Worm (Caenorhabditis elegans): ENCODE data around the gene pigx-1.

Gene pigx-1

DNA sequence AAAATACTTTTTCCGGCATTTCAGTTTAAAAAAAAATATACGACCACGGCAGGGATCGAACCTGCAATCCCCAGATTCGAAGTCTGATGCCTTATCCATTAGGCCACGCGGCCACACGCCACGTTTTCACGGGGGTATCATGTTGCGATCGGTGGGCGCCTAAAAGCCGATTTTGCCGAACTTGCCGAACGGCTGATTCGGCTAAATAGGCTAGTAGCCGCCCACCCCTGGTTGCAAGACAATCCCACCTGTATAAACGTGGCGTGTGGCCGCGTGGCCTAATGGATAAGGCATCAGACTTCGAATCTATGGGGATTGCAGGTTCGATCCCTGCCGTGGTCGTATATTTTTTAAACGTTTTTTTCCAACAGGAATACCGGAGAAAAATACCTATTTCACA, 7.7 kb downstream of the pigx-1 start:
- TF ChIP-seq lin-32 (GFP tag; optimal IDR thresholded peaks at IDR 0.05) (no peak), nhr-28 (tag; optimal IDR thresholded peaks at IDR 0.05) (no peak), ham-2 (GFP tag; optimal IDR thresholded peaks at IDR 0.05) (no peak), hlh-1 (tag; optimal IDR thresholded peaks at IDR 0.05) (no peak), ceh-83 (GFP tag; optimal IDR thresholded peaks at IDR 0.05) (no peak), flh-1 (GFP tag; optimal IDR thresholded peaks at IDR 0.05) (no peak)

DNA sequence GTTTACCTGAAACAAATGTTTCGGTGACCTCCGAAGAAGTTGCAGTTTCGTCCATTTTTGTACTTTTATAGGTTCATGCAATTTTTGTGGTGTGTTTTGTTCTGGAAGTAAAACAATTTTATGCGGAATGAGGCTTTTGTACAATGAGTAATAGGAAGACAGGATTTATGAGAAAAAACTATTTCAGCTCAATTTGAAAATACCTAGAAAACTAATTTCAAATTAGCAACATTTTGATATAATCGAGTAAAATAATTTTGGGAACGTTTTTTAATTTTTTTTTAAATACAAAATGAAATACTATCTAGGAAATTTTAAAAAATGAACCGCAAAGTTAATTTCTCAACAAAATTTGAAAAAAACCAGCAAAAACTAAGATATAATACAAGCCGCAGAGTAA, 8.8 kb downstream of the pigx-1 start, which contains the start of gene rei-2:
TSS of gene rei-2 (minus strand) at position 101 of the 400 bp plus-strand sequence.
- TF ChIP-seq lin-32 (GFP tag; optimal IDR thresholded peaks at IDR 0.05) (no peak), ztf-11 (tag; optimal IDR thresholded peaks at IDR 0.05) (no peak), sptf-1 (tag; optimal IDR thresholded peaks at IDR 0.05) (no peak), elt-3 (tag; optimal IDR thresholded peaks at IDR 0.05) (no peak), ceh-83 (GFP tag; optimal IDR thresholded peaks at IDR 0.05) (no peak), nhr-2 (tag; optimal IDR thresholded peaks at IDR 0.05) (no peak), nhr-237 (tag; optimal IDR thresholded peaks at IDR 0.05) (no peak), blmp-1 (tag; optimal IDR thresholded peaks at IDR 0.05) (no peak), lsy-2 (tag; optimal IDR thresholded peaks at IDR 0.05) (no peak), bed-3 (GFP tag; optimal IDR thresholded peaks at IDR 0.05) (no peak), tbx-8 (GFP tag; optimal IDR thresholded peaks at IDR 0.05) (no peak), unc-62 (GFP tag; optimal IDR thresholded peaks at IDR 0.05) (no peak), nhr-28 (tag; optimal IDR thresholded peaks at IDR 0.05) (no peak), pha-4 (tag; optimal IDR thresholded peaks at IDR 0.05) (no peak), sem-2 (GFP tag; optimal IDR thresholded peaks at IDR 0.05) (no peak), unc-120 (tag; optimal IDR thresholded peaks at IDR 0.05; ENCODE audit: poor library complexity, severe bottlenecking) (no peak), unc-39 (tag; optimal IDR thresholded peaks at IDR 0.05) (no peak)

DNA sequence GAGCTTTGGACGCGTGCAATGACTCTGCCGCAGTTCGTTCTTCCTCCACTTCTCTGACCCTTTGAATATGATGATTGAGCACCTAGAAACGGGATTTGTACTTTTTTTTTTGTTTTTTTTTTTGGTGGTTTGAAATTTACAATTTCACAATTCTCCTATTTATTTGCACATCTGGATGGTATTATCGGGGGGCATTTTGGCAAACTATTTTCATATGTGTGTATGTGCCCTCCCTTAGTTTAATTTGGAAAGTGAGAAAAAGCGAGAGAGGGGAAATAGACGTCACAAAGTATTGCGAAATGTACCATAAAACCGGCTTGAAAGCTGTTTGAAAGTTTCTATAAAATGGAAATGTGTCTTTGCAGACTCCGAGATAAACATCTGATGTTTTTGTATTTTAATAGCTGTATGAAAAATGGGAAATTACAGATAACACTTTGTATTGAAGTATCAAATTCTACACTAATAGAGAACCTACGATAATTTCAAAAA, 10.4 kb downstream of the pigx-1 start:
- TF ChIP-seq hlh-1 (tag; optimal IDR thresholded peaks at IDR 0.05): no peak
- TF ChIP-seq mls-2 (tag; optimal IDR thresholded peaks at IDR 0.05): no peak
- TF ChIP-seq ces-1 (GFP tag; optimal IDR thresholded peaks at IDR 0.05): no peak
- TF ChIP-seq unc-39 (tag; optimal IDR thresholded peaks at IDR 0.05): no peak
- TF ChIP-seq flh-1 (GFP tag; optimal IDR thresholded peaks at IDR 0.05): no peak
- TF ChIP-seq unc-120 (tag; optimal IDR thresholded peaks at IDR 0.05; ENCODE audit: poor library complexity, severe bottlenecking): no peak
- TF ChIP-seq cnd-1 (tag; optimal IDR thresholded peaks at IDR 0.05): no peak

DNA sequence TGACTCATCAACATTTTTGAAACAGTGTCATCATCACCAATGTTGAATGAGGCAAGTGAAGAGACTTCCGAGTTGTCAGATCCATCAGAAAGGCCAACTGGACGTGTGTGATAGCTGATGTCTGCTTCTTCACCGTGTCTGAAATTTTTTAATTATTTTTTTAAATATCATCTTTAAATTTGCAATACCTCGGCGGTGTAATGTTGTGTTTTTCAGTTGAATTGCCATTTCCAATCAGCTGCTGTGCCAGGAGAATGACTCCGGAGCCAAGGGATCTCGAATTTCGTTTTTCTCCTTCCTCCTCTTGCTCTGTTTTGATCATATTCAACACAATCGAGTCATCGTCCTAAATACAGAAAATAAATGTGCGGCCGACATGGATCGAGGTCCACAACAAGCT, 11.8 kb downstream of the pigx-1 start:
- TF ChIP-seq ceh-43 (GFP tag; optimal IDR thresholded peaks at IDR 0.05): no peak
- TF ChIP-seq nhr-2 (tag; optimal IDR thresholded peaks at IDR 0.05): no peak
- TF ChIP-seq ceh-83 (GFP tag; optimal IDR thresholded peaks at IDR 0.05): no peak
- TF ChIP-seq zip-8 (tag; optimal IDR thresholded peaks at IDR 0.05): no peak
- TF ChIP-seq M03D4.4 (tag; optimal IDR thresholded peaks at IDR 0.05): no peak
- no peak for TF ChIP-seq mab-5 (tag; optimal IDR thresholded peaks at IDR 0.05)
- TF ChIP-seq snpc-4 (tag; optimal IDR thresholded peaks at IDR 0.05): no peak
- no peak for TF ChIP-seq lin-13 (tag; optimal IDR thresholded peaks at IDR 0.05)

DNA sequence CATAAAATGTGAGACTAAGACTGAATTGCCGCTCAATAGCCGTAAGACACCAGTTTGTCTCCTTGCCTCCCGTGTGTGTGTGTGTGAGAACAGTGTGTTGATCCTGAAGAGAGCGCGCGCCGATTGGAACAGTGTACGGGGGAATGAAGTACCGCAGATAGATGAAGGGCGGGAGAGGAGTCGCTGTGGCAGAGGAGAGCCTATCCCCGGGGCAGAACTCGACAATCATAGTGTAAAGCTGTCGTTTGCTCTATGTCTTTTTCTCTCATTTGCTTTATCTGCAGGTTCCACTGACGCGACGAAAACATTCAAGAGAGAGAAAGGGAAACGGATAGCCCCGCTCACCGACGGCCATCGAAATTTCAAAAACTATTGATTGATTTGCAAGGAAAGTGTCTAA, 14.9 kb downstream of the pigx-1 start:
- TF ChIP-seq blmp-1 (tag; optimal IDR thresholded peaks at IDR 0.05): no peak
- TF ChIP-seq M03D4.4 (tag; optimal IDR thresholded peaks at IDR 0.05): peak; percentile 45
- TF ChIP-seq unc-120 (tag; optimal IDR thresholded peaks at IDR 0.05; ENCODE audit: poor library complexity, severe bottlenecking): peak; percentile 95
- no peak for TF ChIP-seq tbx-8 (GFP tag; optimal IDR thresholded peaks at IDR 0.05)
- TF ChIP-seq mep-1 (tag; optimal IDR thresholded peaks at IDR 0.05): peak; percentile 24
- TF ChIP-seq hlh-1 (tag; optimal IDR thresholded peaks at IDR 0.05): peak; percentile 37
- no peak for TF ChIP-seq ceh-83 (GFP tag; optimal IDR thresholded peaks at IDR 0.05)
- peak; percentile 64 for TF ChIP-seq unc-62 (GFP tag; optimal IDR thresholded peaks at IDR 0.05)
- no peak for TF ChIP-seq ham-2 (GFP tag; optimal IDR thresholded peaks at IDR 0.05)
- no peak for TF ChIP-seq nhr-28 (tag; optimal IDR thresholded peaks at IDR 0.05)
- no peak for TF ChIP-seq pha-4 (tag; optimal IDR thresholded peaks at IDR 0.05)
- TF ChIP-seq drap-1 (GFP tag; optimal IDR thresholded peaks at IDR 0.05): peak; percentile 30
